Fruit fly (Drosophila melanogaster) whole organism, embryonic: Measurements from ENCODE around the gene Hel25E.
A peak's percentile ranks its signal among the peaks of the same experiment; 100 is the strongest.

Experiments used
- ATbp ChIP-seq: fragments of 200-800 bp; sonication (Bioruptor generic); optimal IDR thresholded peaks from 2 replicates; lab custom pipeline; 2017; ENCODE audit warnings: missing biosample characterization, mild to moderate bottlenecking, missing genetic modification characterization, missing genetic modification reagents
- Antp ChIP-seq: fragments of 200-800 bp; sonication (Bioruptor generic); optimal IDR thresholded peaks from 3 replicates; lab custom pipeline; 2016; ENCODE audit warnings: missing biosample characterization, missing genetic modification characterization
- CG10366 ChIP-seq: fragments of 200-800 bp; sonication (Bioruptor generic); IDR thresholded peaks from 2 replicates; pipeline ENCODE4 v1.3.6; 2022; ENCODE audit warnings: missing biosample characterization, missing genetic modification characterization
- CG11560 ChIP-seq: fragments of 200-800 bp; sonication (Bioruptor generic); IDR thresholded peaks from 3 replicates; pipeline ENCODE4 v1.3.6; 2022; ENCODE audit warnings: missing biosample characterization, missing genetic modification characterization
- CG12104 ChIP-seq: fragments of 200-800 bp; sonication (Bioruptor generic); optimal IDR thresholded peaks from 3 replicates; lab custom pipeline; 2016; ENCODE audit warnings: missing biosample characterization, missing genetic modification characterization
- CG12155 ChIP-seq: fragments of 200-800 bp; sonication (Bioruptor generic); optimal IDR thresholded peaks from 3 replicates; lab custom pipeline; 2016; ENCODE audit warnings: missing biosample characterization, missing genetic modification characterization
- CG17328 ChIP-seq: fragments of 200-800 bp; sonication (Bioruptor generic); IDR thresholded peaks from 2 replicates; pipeline ENCODE4 v1.3.6; 2022; ENCODE audit warnings: missing biosample characterization, missing genetic modification characterization
- CG18011 ChIP-seq: fragments of 200-800 bp; sonication (Bioruptor generic); optimal IDR thresholded peaks from 2 replicates; lab custom pipeline; 2017; ENCODE audit warnings: missing biosample characterization, missing genetic modification characterization, mild to moderate bottlenecking, moderate library complexity, missing genotype
- CG3407 ChIP-seq: fragments of 200-800 bp; sonication (Bioruptor generic); optimal IDR thresholded peaks from 2 replicates; lab custom pipeline; 2018; ENCODE audit warnings: missing biosample characterization, mild to moderate bottlenecking, missing genetic modification characterization
- CG34224 ChIP-seq: fragments of 200-800 bp; sonication (Bioruptor generic); IDR thresholded peaks from 3 replicates; pipeline ENCODE4 v1.3.6; 2022; ENCODE audit warnings: missing biosample characterization, missing genetic modification characterization; ENCODE audit not compliant: partially characterized antibody
- CG3847 ChIP-seq: fragments of 200-800 bp; sonication (Bioruptor generic); IDR thresholded peaks from 2 replicates; pipeline ENCODE4 v1.3.6; 2022; ENCODE audit warnings: missing biosample characterization, missing genetic modification characterization
- CG4404 ChIP-seq: fragments of 200-800 bp; sonication (Bioruptor generic); IDR thresholded peaks from 2 replicates; pipeline ENCODE4 v1.3.6; 2022; ENCODE audit warnings: missing biosample characterization, missing genetic modification characterization
- CG6175 ChIP-seq: fragments of 200-800 bp; sonication (Bioruptor generic); IDR thresholded peaks from 3 replicates; pipeline ENCODE4 v1.3.6; 2022; ENCODE audit warnings: missing biosample characterization, missing genetic modification characterization
- CG8388 ChIP-seq: fragments of 200-800 bp; sonication (Bioruptor generic); optimal IDR thresholded peaks from 2 replicates; lab custom pipeline; 2019; ENCODE audit warnings: missing biosample characterization, mild to moderate bottlenecking, missing genetic modification characterization, moderate library complexity
- D19B ChIP-seq: fragments of 200-800 bp; sonication (Bioruptor generic); optimal IDR thresholded peaks from 2 replicates; lab custom pipeline; 2017; ENCODE audit warnings: missing biosample characterization, mild to moderate bottlenecking, missing genetic modification characterization
- H15 ChIP-seq: fragments of 200-800 bp; sonication (Bioruptor generic); IDR thresholded peaks from 3 replicates; pipeline ENCODE4 v1.3.6; 2022; ENCODE audit warnings: missing biosample characterization, missing genetic modification characterization
- H2.0 ChIP-seq: fragments of 200-800 bp; sonication (Bioruptor generic); IDR thresholded peaks from 2 replicates; pipeline ENCODE4 v1.3.6; 2022; ENCODE audit warnings: missing biosample characterization, missing genetic modification characterization
- HLH4C ChIP-seq: fragments of 200-800 bp; sonication (Bioruptor generic); IDR thresholded peaks from 3 replicates; pipeline ENCODE4 v1.3.6; 2022; ENCODE audit warnings: missing biosample characterization, missing genetic modification characterization; ENCODE audit not compliant: partially characterized antibody
- Hand ChIP-seq: fragments of 200-800 bp; sonication (Bioruptor generic); optimal IDR thresholded peaks from 2 replicates; lab custom pipeline; 2017; ENCODE audit warnings: mild to moderate bottlenecking, missing biosample characterization, missing genetic modification reagents, missing genetic modification characterization
- Hmx ChIP-seq: fragments of 200-800 bp; sonication (Bioruptor generic); optimal IDR thresholded peaks from 2 replicates; lab custom pipeline; 2016; ENCODE audit warnings: missing biosample characterization, missing genetic modification characterization
- Lpt ChIP-seq: fragments of >200 bp; optimal IDR thresholded peaks from 2 replicates; lab custom pipeline; 2018; ENCODE audit warnings: missing biosample characterization, missing genetic modification characterization
- NfI ChIP-seq: fragments of 200-800 bp; sonication (Bioruptor generic); optimal IDR thresholded peaks from 3 replicates; lab custom pipeline; 2018; ENCODE audit warnings: missing biosample characterization, mild to moderate bottlenecking, missing genetic modification characterization, moderate library complexity
- Rx ChIP-seq: fragments of 200-800 bp; sonication (Bioruptor generic); IDR thresholded peaks from 2 replicates; pipeline ENCODE4 v1.3.6; 2022; ENCODE audit warnings: missing biosample characterization, missing genetic modification characterization
- Taf1 ChIP-seq: fragments of 200-800 bp; sonication (Bioruptor generic); IDR thresholded peaks from 2 replicates; pipeline ENCODE4 v1.3.6; 2022; ENCODE audit warnings: missing biosample characterization, missing genetic modification characterization
- ac ChIP-seq: fragments of 200-800 bp; sonication (Bioruptor generic); optimal IDR thresholded peaks from 3 replicates; lab custom pipeline; 2017; ENCODE audit warnings: missing biosample characterization, mild to moderate bottlenecking, missing genetic modification characterization
- bowl ChIP-seq: fragments of 200-800 bp; sonication (Bioruptor generic); IDR thresholded peaks from 2 replicates; pipeline ENCODE4 v1.3.6; 2022; ENCODE audit warnings: missing biosample characterization, missing genetic modification characterization
- crp ChIP-seq, 2 experiments: fragments of 200-800 bp; sonication (Bioruptor generic); optimal IDR thresholded peaks; 2 replicates in 1 of 2; 3 replicates in 1 of 2; lab custom pipeline; 2017; ENCODE audit warnings: missing biosample characterization in 2 of 2, missing genetic modification characterization in 2 of 2, mild to moderate bottlenecking in 1 of 2, moderate library complexity in 1 of 2
- danr ChIP-seq: fragments of 200-800 bp; sonication (Bioruptor generic); IDR thresholded peaks from 2 replicates; pipeline ENCODE4 v1.3.6; 2022; ENCODE audit warnings: missing biosample characterization, missing genetic modification characterization
- eyg ChIP-seq: fragments of 200-800 bp; sonication (Bioruptor generic); optimal IDR thresholded peaks from 3 replicates; lab custom pipeline; 2016; ENCODE audit warnings: missing biosample characterization, missing genetic modification characterization
- fu2 ChIP-seq: fragments of 200-800 bp; sonication (Bioruptor generic); optimal IDR thresholded peaks from 2 replicates; lab custom pipeline; 2016; ENCODE audit warnings: missing biosample characterization, missing genetic modification characterization
- gcm ChIP-seq: fragments of 200-800 bp; sonication (Bioruptor generic); optimal IDR thresholded peaks from 2 replicates; lab custom pipeline; 2019; ENCODE audit warnings: missing biosample characterization, mild to moderate bottlenecking, missing genetic modification characterization, moderate library complexity
- gt ChIP-seq: fragments of 200-800 bp; sonication (Bioruptor generic); IDR thresholded peaks from 2 replicates; pipeline ENCODE4 v1.3.6; 2022; ENCODE audit warnings: missing biosample characterization, missing genetic modification characterization
- ham ChIP-seq: fragments of 200-800 bp; sonication (Bioruptor generic); IDR thresholded peaks from 2 replicates; pipeline ENCODE4 v1.3.6; 2022; ENCODE audit warnings: missing biosample characterization, missing genetic modification characterization
- hbn ChIP-seq: fragments of 200-800 bp; sonication (Bioruptor generic); IDR thresholded peaks from 2 replicates; pipeline ENCODE4 v1.3.6; 2022; ENCODE audit warnings: missing biosample characterization, missing genetic modification characterization; ENCODE audit not compliant: partially characterized antibody
- nau ChIP-seq: fragments of 200-800 bp; sonication (Bioruptor generic); optimal IDR thresholded peaks from 3 replicates; lab custom pipeline; 2017; ENCODE audit warnings: missing biosample characterization, mild to moderate bottlenecking, missing genetic modification characterization, missing genetic modification reagents
- prd ChIP-seq, 3 experiments: fragments of >200 bp in 2 of 3; fragments of 200-800 bp in 1 of 3; sonication (Bioruptor generic) in 1 of 3; optimal IDR thresholded peaks in 2 of 3; IDR thresholded peaks in 1 of 3; 2 replicates in 2 of 3; 3 replicates in 1 of 3; pipeline versions ENCODE4 v1.3.6 to Lab custom; 2017 to 2022; ENCODE audit warnings: missing biosample characterization in 1 of 3, missing genetic modification characterization in 1 of 3
- pum ChIP-seq: fragments of 200-800 bp; sonication (Bioruptor generic); optimal IDR thresholded peaks from 2 replicates; lab custom pipeline; 2016; ENCODE audit warnings: missing biosample characterization, missing genetic modification characterization
- ro ChIP-seq: fragments of 200-800 bp; sonication (Bioruptor generic); IDR thresholded peaks from 2 replicates; pipeline ENCODE4 v1.3.6; 2022; ENCODE audit warnings: missing biosample characterization, missing genetic modification characterization
- sc ChIP-seq, 3 experiments: fragments of >200 bp in 2 of 3; fragments of 200-800 bp in 1 of 3; sonication (Bioruptor generic) in 1 of 3; optimal IDR thresholded peaks; 2 replicates in 2 of 3; 3 replicates in 1 of 3; lab custom pipeline; 2017; ENCODE audit warnings: mild to moderate bottlenecking in 1 of 3, missing biosample characterization in 1 of 3, missing genetic modification characterization in 1 of 3, missing genetic modification reagents in 1 of 3
- sens ChIP-seq: fragments of 200-800 bp; sonication (Bioruptor generic); peaks from one replicate; lab custom pipeline; 2016; ENCODE audit warnings: missing biosample characterization, missing genetic modification characterization
- sens-2 ChIP-seq: fragments of 200-800 bp; sonication (Bioruptor generic); IDR thresholded peaks from 2 replicates; pipeline ENCODE4 v1.3.6; 2022; ENCODE audit warnings: missing biosample characterization, missing genetic modification characterization
- slou ChIP-seq: fragments of 200-800 bp; sonication (Bioruptor generic); optimal IDR thresholded peaks from 3 replicates; lab custom pipeline; 2016; ENCODE audit warnings: missing biosample characterization, missing genetic modification characterization
- sna ChIP-seq: fragments of 200-800 bp; sonication (Bioruptor generic); IDR thresholded peaks from 2 replicates; pipeline ENCODE4 v1.3.6; 2022; ENCODE audit warnings: missing biosample characterization, missing genetic modification characterization; ENCODE audit not compliant: partially characterized antibody
- so ChIP-seq: fragments of 200-800 bp; sonication (Bioruptor generic); IDR thresholded peaks from 3 replicates; pipeline ENCODE4 v1.3.6; 2022; ENCODE audit warnings: missing biosample characterization, missing genetic modification characterization
- tio ChIP-seq: fragments of 200-800 bp; sonication (Bioruptor generic); optimal IDR thresholded peaks from 2 replicates; lab custom pipeline; 2017; ENCODE audit warnings: missing biosample characterization, missing genetic modification characterization, inconsistent platforms
- tll ChIP-seq, 2 experiments: fragments of 200-800 bp in 1 of 2; fragments of >200 bp in 1 of 2; sonication (Bioruptor generic) in 1 of 2; optimal IDR thresholded peaks; 2 replicates each; lab custom pipeline; 2017 to 2019; ENCODE audit warnings: missing biosample characterization in 2 of 2, missing genetic modification characterization in 2 of 2, mild to moderate bottlenecking in 1 of 2, moderate library complexity in 1 of 2
- tup ChIP-seq: fragments of 200-800 bp; sonication (Bioruptor generic); optimal IDR thresholded peaks from 2 replicates; lab custom pipeline; 2016; ENCODE audit warnings: missing biosample characterization, mild to moderate bottlenecking, missing genetic modification characterization, moderate library complexity
- vfl ChIP-seq: fragments of 200-800 bp; sonication (Bioruptor generic); optimal IDR thresholded peaks from 2 replicates; lab custom pipeline; 2016; ENCODE audit warnings: missing biosample characterization, missing genetic modification characterization
- vvl ChIP-seq: fragments of 200-800 bp; sonication (Bioruptor generic); IDR thresholded peaks from 2 replicates; pipeline ENCODE4 v1.3.6; 2022; ENCODE audit warnings: missing biosample characterization, missing genetic modification characterization

Gene Hel25E

DNA sequence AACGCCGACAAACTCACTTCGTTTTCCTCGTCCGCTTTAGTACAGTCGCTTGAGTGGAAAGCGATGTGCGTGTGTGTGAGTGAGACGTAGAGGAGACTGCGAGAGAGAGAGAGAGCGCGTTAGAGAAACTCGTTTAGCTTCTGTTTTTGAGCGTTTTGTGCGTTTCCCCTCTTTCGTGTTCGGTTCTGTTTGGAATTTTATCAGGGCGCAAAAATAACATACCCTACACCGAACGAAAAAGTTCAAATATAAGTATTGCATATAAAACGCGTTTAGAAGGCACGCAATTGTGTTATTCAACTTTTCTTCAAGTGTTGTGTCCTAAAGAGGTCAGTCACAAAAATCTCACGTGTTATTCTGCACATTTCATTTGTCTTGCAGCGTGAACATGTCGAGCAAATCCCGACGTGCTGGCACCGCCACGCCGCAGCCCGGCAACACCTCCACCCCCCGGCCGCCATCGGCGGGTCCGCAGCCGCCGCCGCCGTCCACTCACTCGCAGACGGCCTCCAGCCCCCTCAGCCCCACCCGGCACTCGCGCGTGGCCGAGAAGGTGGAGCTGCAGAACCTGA lies 916 bp upstream of the Hel25E start (continued):
- no peak for TF ChIP-seq prd (optimal IDR thresholded peaks at IDR 0.05; lab: Kevin White, UChicago)
- peak; percentile 57 for TF ChIP-seq prd (GFP tag; IDR thresholded peaks at IDR 0.05; lab: Robert Waterston, UW)
- no peak for TF ChIP-seq sc (optimal IDR thresholded peaks at IDR 0.05; lab: Kevin White, UChicago)
- TF ChIP-seq sc (GFP tag; optimal IDR thresholded peaks at IDR 0.05; lab: Kevin White, UChicago), result no peak
- TF ChIP-seq NfI (GFP tag; lab: Kevin White, UChicago), result peak; percentile 45
- peak; percentile 47 for TF ChIP-seq ATbp (GFP tag; lab: Kevin White, UChicago)
- no peak for TF ChIP-seq gt (GFP tag; lab: Robert Waterston, UW)
- peak; percentile 34 for TF ChIP-seq pum (GFP tag; lab: Kevin White, UChicago)
- TF ChIP-seq CG4404 (GFP tag; lab: Robert Waterston, UW), result 0 out of 2 replicates have a peak, but pooled peaks have one; percentile 23
- TF ChIP-seq fu2 (GFP tag; lab: Kevin White, UChicago), result peak; percentile 15
- no peak for TF ChIP-seq Lpt (GFP tag; lab: Kevin White, UChicago)
- TF ChIP-seq HLH4C, result no peak
- TF ChIP-seq eyg (GFP tag; lab: Kevin White, UChicago), result no peak
- TF ChIP-seq CG18011 (GFP tag; lab: Kevin White, UChicago), result peak; percentile 14
- TF ChIP-seq sens-2 (GFP tag; lab: Robert Waterston, UW), result no peak
- no peak for TF ChIP-seq CG12104
- TF ChIP-seq CG12155 (GFP tag; lab: Kevin White, UChicago), result peak; percentile 29
- TF ChIP-seq Hand (GFP tag; lab: Kevin White, UChicago), result peak; percentile 35
- TF ChIP-seq Antp (GFP tag; lab: Kevin White, UChicago), result peak; percentile 49
- peak; percentile 21; the same call in 1 of the 2 replicates for TF ChIP-seq CG10366 (GFP tag; lab: Robert Waterston, UW)
- no peak for TF ChIP-seq Rx (GFP tag; lab: Robert Waterston, UW)
- no peak for TF ChIP-seq sna (GFP tag; lab: Robert Waterston, UW)
- no peak for TF ChIP-seq CG11560 (tag; lab: Robert Waterston, UW)
- peak; percentile 79 for TF ChIP-seq vvl
- TF ChIP-seq CG3407 (GFP tag; lab: Kevin White, UChicago), result no peak
- TF ChIP-seq CG17328, result peak; percentile 52
- TF ChIP-seq H15 (GFP tag; lab: Robert Waterston, UW), result peak; percentile 49; the same call in 1 of the 3 replicates
- TF ChIP-seq danr (GFP tag; lab: Robert Waterston, UW), result peak; percentile 24; the same call in 1 of the 2 replicates
- no peak for TF ChIP-seq crp (GFP tag; optimal IDR thresholded peaks at IDR 0.05; lab: Kevin White, UChicago)
- TF ChIP-seq hbn, result no peak; the same call in 1 of the 2 replicates
- TF ChIP-seq nau (GFP tag; lab: Kevin White, UChicago), result no peak
- no peak for TF ChIP-seq tll (GFP tag; optimal IDR thresholded peaks at IDR 0.05; lab: Kevin White, UChicago)
- peak; percentile 46 for TF ChIP-seq CG3847 (GFP tag; lab: Robert Waterston, UW)
- TF ChIP-seq ac (GFP tag; lab: Kevin White, UChicago), result no peak
- no peak for TF ChIP-seq ham (GFP tag; lab: Robert Waterston, UW)
- peak; percentile 31 for TF ChIP-seq CG8388
- no peak for TF ChIP-seq Hmx (GFP tag; lab: Kevin White, UChicago)
- no peak for TF ChIP-seq bowl
- TF ChIP-seq CG34224 (GFP tag; lab: Robert Waterston, UW), result no peak
- no peak for TF ChIP-seq D19B (GFP tag; lab: Kevin White, UChicago)
- TF ChIP-seq vfl, result no peak
- 0 out of 3 replicates have a peak, but pooled peaks have one; percentile 50 for TF ChIP-seq CG6175 (GFP tag; lab: Robert Waterston, UW)
- TF ChIP-seq sens (GFP tag; lab: Kevin White, UChicago), result peak; percentile 67
- no peak for TF ChIP-seq tio
- TF ChIP-seq H2.0 (GFP tag; lab: Robert Waterston, UW), result peak; percentile 42; the same call in 1 of the 2 replicates
- TF ChIP-seq so (GFP tag; lab: Robert Waterston, UW), result peak; percentile 70; the same call in 1 of the 3 replicates
- TF ChIP-seq gcm (GFP tag; lab: Kevin White, UChicago), result no peak
- no peak for TF ChIP-seq slou (GFP tag; lab: Kevin White, UChicago)
- TF ChIP-seq Taf1 (GFP tag; lab: Robert Waterston, UW), result no peak; the same call in 1 of the 2 replicates
- TF ChIP-seq ro, result no peak
- TF ChIP-seq tup (GFP tag; lab: Kevin White, UChicago), result no peak
